Worm (Caenorhabditis elegans): ENCODE data around the gene alp-1.

Gene alp-1

ce11 chrIV:8848983-8849382 is 3.3 kb upstream of the alp-1 start:
- TF ChIP-seq lin-29 (GFP tag; IDR thresholded peaks at IDR 0.05) (no peak), set-16 (GFP tag; IDR thresholded peaks at IDR 0.05) (peak; percentile 85), snpc-1.2 (GFP tag; IDR thresholded peaks at IDR 0.05) (no peak), F37D6.2 (tag; optimal IDR thresholded peaks at IDR 0.05) (no peak), unc-62 (GFP tag; optimal IDR thresholded peaks at IDR 0.05 in 1 of 2) (no peak), unc-62 (tag; optimal IDR thresholded peaks at IDR 0.05) (no peak), nhr-25 (tag; optimal IDR thresholded peaks at IDR 0.05; ENCODE audit: borderline replicate concordance, insufficient read depth) (no peak)

- TF ChIP-seq daf-12 (tag; optimal IDR thresholded peaks at IDR 0.05) (no peak), skn-1 (tag; optimal IDR thresholded peaks at IDR 0.05) (no peak), lin-29 (GFP tag; IDR thresholded peaks at IDR 0.05) (0 out of 2 replicates have a peak, but pooled peaks have one; percentile 26), nhr-28 (tag; optimal IDR thresholded peaks at IDR 0.05) (peak; percentile 13), tra-1 (GFP tag; IDR thresholded peaks at IDR 0.05) (no peak), dmd-8 (GFP tag; IDR thresholded peaks at IDR 0.05) (0 out of 2 replicates have a peak, but pooled peaks have one; percentile 57), hlh-11 (tag; optimal IDR thresholded peaks at IDR 0.05) (peak; percentile 1), set-16 (GFP tag; IDR thresholded peaks at IDR 0.05) (peak; percentile 92), spr-1 (tag; optimal IDR thresholded peaks at IDR 0.05) (no peak)
Measured at ce11 chrIV:8850807-8851206, 1.5 kb upstream of the alp-1 start.

ce11 chrIV:8853301-8853700 is 1.0 kb downstream of the alp-1 start:
- TF ChIP-seq ceh-44 (GFP tag; IDR thresholded peaks at IDR 0.05) (no peak), aha-1 (tag) (peak; percentile 67)

ce11 chrIV:8855963-8856362 is 3.7 kb downstream of the alp-1 start, which contains the start of gene T11B7.5:
T11B7.5 (minus strand) TSS chrIV:8856063.
- no peak for TF ChIP-seq egl-43 (GFP tag; IDR thresholded peaks at IDR 0.05)
- TF ChIP-seq arid-1 (GFP tag; conservative IDR thresholded peaks at IDR 0.05), result no peak
- TF ChIP-seq snpc-4 (tag; optimal IDR thresholded peaks at IDR 0.05), result no peak
- TF ChIP-seq mxl-3 (GFP tag; optimal IDR thresholded peaks at IDR 0.05), result no peak
- peak; percentile 17 for TF ChIP-seq aha-1 (tag)

- TF ChIP-seq F10B5.3 (tag; optimal IDR thresholded peaks at IDR 0.05), result no peak
- peak in 1 of 2 experiments; percentile 98 for TF ChIP-seq unc-62 (GFP tag; optimal IDR thresholded peaks at IDR 0.05 in 1 of 2)
- TF ChIP-seq unc-62 (tag; optimal IDR thresholded peaks at IDR 0.05), result no peak
- TF ChIP-seq daf-16 (GFP tag; optimal IDR thresholded peaks at IDR 0.05), result peak in 1 of 2 experiments; percentile 13
- TF ChIP-seq daf-16 (tag; optimal IDR thresholded peaks at IDR 0.05), result no peak
- TF ChIP-seq rbr-2 (tag; optimal IDR thresholded peaks at IDR 0.05), result no peak
- TF ChIP-seq cey-2 (tag; optimal IDR thresholded peaks at IDR 0.05; ENCODE audit: borderline replicate concordance, insufficient read depth), result peak; percentile 13
- peak; percentile 41 for TF ChIP-seq nhr-28 (tag; optimal IDR thresholded peaks at IDR 0.05)
- no peak for TF ChIP-seq jun-1 (tag; optimal IDR thresholded peaks at IDR 0.05)
Measured at ce11 chrIV:8864672-8865071, 12.4 kb downstream of the alp-1 start.

- TF ChIP-seq madf-5 (GFP tag; IDR thresholded peaks at IDR 0.05) (no peak), ztf-7 (tag; optimal IDR thresholded peaks at IDR 0.05) (no peak), ZK546.5 (tag; optimal IDR thresholded peaks at IDR 0.05) (no peak), ceh-62 (tag; optimal IDR thresholded peaks at IDR 0.05) (no peak), pqm-1 (tag; optimal IDR thresholded peaks at IDR 0.05) (peak; percentile 67), ztf-11 (tag; optimal IDR thresholded peaks at IDR 0.05) (no peak), dve-1 (tag; optimal IDR thresholded peaks at IDR 0.05; ENCODE audit: insufficient read depth) (peak; percentile 40), nhr-28 (tag; optimal IDR thresholded peaks at IDR 0.05) (peak; percentile 51), unc-62 (GFP tag; optimal IDR thresholded peaks at IDR 0.05 in 1 of 2) (peak in 1 of 2 experiments; percentile 51), unc-62 (tag; optimal IDR thresholded peaks at IDR 0.05) (no peak), daf-16 (GFP tag; optimal IDR thresholded peaks at IDR 0.05) (no peak), daf-16 (tag; optimal IDR thresholded peaks at IDR 0.05) (peak; percentile 23)
Measured at ce11 chrIV:8865343-8865742, 13.0 kb downstream of the alp-1 start, which contains the start of gene C09G9.1. C09G9.1 (minus strand) TSS chrIV:8865485.

All from whole organism, L4 larva.